Fruit fly (Drosophila melanogaster) whole organism: Measurements from ENCODE around the gene SmydA-8.

ENCODE experiments used
- CG8478 ChIP-seq: fragments of >200 bp; optimal IDR thresholded peaks from 2 replicates; lab custom pipeline; 2018; ENCODE audit warnings: inconsistent platforms
- psq ChIP-seq: fragments of >200 bp; optimal IDR thresholded peaks from 2 replicates; lab custom pipeline; 2017
- usp ChIP-seq: fragments of >200 bp; optimal IDR thresholded peaks from 2 replicates; lab custom pipeline; 2017; ENCODE audit warnings: missing biosample characterization, missing genetic modification characterization, mixed read lengths

DNA sequence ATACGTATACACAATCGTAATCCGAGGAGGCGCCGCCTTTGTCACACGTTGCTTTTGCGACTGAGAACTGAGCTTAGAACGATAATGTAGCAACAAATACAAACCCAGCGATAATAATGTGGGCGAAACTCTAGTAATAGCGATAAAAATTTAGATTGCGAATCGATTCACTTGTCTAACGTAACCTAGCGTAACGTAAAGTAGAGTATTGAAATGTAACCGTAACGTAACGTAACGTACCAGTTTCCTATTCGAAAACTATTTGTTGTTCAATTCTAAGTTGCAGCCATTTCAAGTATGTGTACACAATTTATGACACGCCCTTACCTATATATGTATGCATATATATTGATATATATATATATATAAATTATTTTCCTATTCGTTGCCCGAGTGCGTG, 31.1 kb upstream of the SmydA-8 start:
- TF ChIP-seq usp (GFP tag; lab: Kevin White, UChicago) (no peak), CG8478 (lab: Kevin White, UChicago) (no peak), psq (lab: Kevin White, UChicago) (no peak)
